Fruit fly (Drosophila melanogaster) whole organism, embryonic: Measurements from ENCODE around the gene eIF3d1.

Experiments used
- Abd-B ChIP-seq: fragments of 200-800 bp; sonication (Bioruptor generic); optimal IDR thresholded peaks from 2 replicates; lab custom pipeline; 2018; ENCODE audit warnings: missing biosample characterization, mild to moderate bottlenecking, missing genetic modification characterization, moderate library complexity
- Atf-2 ChIP-seq: fragments of 200-800 bp; sonication (Bioruptor generic); optimal IDR thresholded peaks from 2 replicates; lab custom pipeline; 2016; ENCODE audit warnings: missing biosample characterization, missing genetic modification characterization
- Blimp-1 ChIP-seq: fragments of 200-800 bp; sonication (Bioruptor generic); optimal IDR thresholded peaks from 3 replicates; lab custom pipeline; 2018; ENCODE audit warnings: missing biosample characterization, missing genetic modification characterization, mild to moderate bottlenecking, moderate library complexity, missing genetic modification reagents
- CG10209 ChIP-seq: fragments of 200-800 bp; sonication (Bioruptor generic); optimal IDR thresholded peaks from 3 replicates; lab custom pipeline; 2017; ENCODE audit warnings: missing biosample characterization, mild to moderate bottlenecking, missing genetic modification characterization, missing genetic modification reagents
- CG10462 ChIP-seq: fragments of 200-800 bp; sonication (Bioruptor generic); optimal IDR thresholded peaks from 2 replicates; lab custom pipeline; 2016; ENCODE audit warnings: missing biosample characterization, missing genetic modification characterization
- CG14441 ChIP-seq: fragments of 200-800 bp; sonication (Bioruptor generic); IDR thresholded peaks from 2 replicates; pipeline ENCODE4 v1.3.6; 2022; ENCODE audit warnings: missing biosample characterization, missing genetic modification characterization
- CG14860 ChIP-seq: fragments of 200-800 bp; sonication (Bioruptor generic); IDR thresholded peaks from 3 replicates; pipeline ENCODE4 v1.3.6; 2022; ENCODE audit warnings: missing biosample characterization, missing genetic modification characterization; ENCODE audit not compliant: partially characterized antibody
- CG2116 ChIP-seq: fragments of 200-800 bp; sonication (Bioruptor generic); optimal IDR thresholded peaks from 3 replicates; lab custom pipeline; 2018; ENCODE audit warnings: missing biosample characterization, mild to moderate bottlenecking, missing genetic modification characterization
- CG2712 ChIP-seq: fragments of 200-800 bp; optimal IDR thresholded peaks from 3 replicates; lab custom pipeline; 2019; ENCODE audit warnings: missing biosample characterization, mild to moderate bottlenecking, missing genetic modification characterization, moderate library complexity
- CG2875 ChIP-seq: fragments of 200-800 bp; sonication (Bioruptor generic); optimal IDR thresholded peaks from 2 replicates; lab custom pipeline; 2017; ENCODE audit warnings: missing biosample characterization, mild to moderate bottlenecking, missing genetic modification characterization, missing genetic modification reagents
- CG30020 ChIP-seq: fragments of 200-800 bp; optimal IDR thresholded peaks from 2 replicates; lab custom pipeline; 2019; ENCODE audit warnings: missing biosample characterization, mild to moderate bottlenecking, missing genetic modification characterization, moderate library complexity
- CG31388 ChIP-seq: fragments of 200-800 bp; sonication (Bioruptor generic); optimal IDR thresholded peaks from 2 replicates; lab custom pipeline; 2016; ENCODE audit warnings: missing biosample characterization, missing genetic modification characterization
- CG3407 ChIP-seq: fragments of 200-800 bp; sonication (Bioruptor generic); optimal IDR thresholded peaks from 2 replicates; lab custom pipeline; 2018; ENCODE audit warnings: missing biosample characterization, mild to moderate bottlenecking, missing genetic modification characterization
- CG34422 ChIP-seq: fragments of 200-800 bp; sonication (Bioruptor generic); IDR thresholded peaks from 3 replicates; pipeline ENCODE4 v1.3.6; 2022; ENCODE audit warnings: missing biosample characterization, missing genetic modification characterization
- CG3838 ChIP-seq: fragments of 200-800 bp; sonication (Bioruptor generic); optimal IDR thresholded peaks from 3 replicates; lab custom pipeline; 2016; ENCODE audit warnings: missing biosample characterization, missing genetic modification characterization
- CG4360 ChIP-seq: fragments of 200-800 bp; sonication (Bioruptor generic); IDR thresholded peaks from 2 replicates; pipeline ENCODE4 v1.3.6; 2022; ENCODE audit warnings: missing biosample characterization, missing genetic modification characterization
- CG6791 ChIP-seq: fragments of 200-800 bp; sonication (Bioruptor generic); IDR thresholded peaks from 3 replicates; pipeline ENCODE4 v1.3.6; 2022; ENCODE audit warnings: missing biosample characterization, missing genetic modification characterization; ENCODE audit not compliant: partially characterized antibody
- CoRest ChIP-seq: fragments of 200-800 bp; sonication (Bioruptor generic); optimal IDR thresholded peaks from 3 replicates; lab custom pipeline; 2018; ENCODE audit warnings: missing biosample characterization, mild to moderate bottlenecking, missing genetic modification characterization, moderate library complexity
- Dbx ChIP-seq: fragments of 200-800 bp; sonication (Bioruptor generic); IDR thresholded peaks from 3 replicates; pipeline ENCODE4 v1.3.6; 2022; ENCODE audit warnings: missing biosample characterization, missing genetic modification characterization
- Dek ChIP-seq: fragments of 200-800 bp; sonication (Bioruptor generic); optimal IDR thresholded peaks from 3 replicates; lab custom pipeline; 2019; ENCODE audit warnings: missing biosample characterization, mild to moderate bottlenecking, missing genetic modification characterization, moderate library complexity
- Dfd ChIP-seq, 2 experiments: fragments of >200 bp; optimal IDR thresholded peaks; 2 replicates each; lab custom pipeline; 2017; ENCODE audit warnings: missing biosample characterization in 2 of 2, missing genetic modification characterization in 2 of 2
- Gug ChIP-seq: fragments of 200-800 bp; sonication (Bioruptor generic); IDR thresholded peaks from 4 replicates; pipeline ENCODE4 v1.3.6; 2022; ENCODE audit warnings: missing biosample characterization, missing genetic modification characterization
- HHEX ChIP-seq: fragments of 200-800 bp; sonication (Bioruptor generic); optimal IDR thresholded peaks from 3 replicates; lab custom pipeline; 2017; ENCODE audit warnings: missing biosample characterization, mild to moderate bottlenecking, missing genetic modification characterization, missing genetic modification reagents
- HmgZ ChIP-seq: fragments of 200-800 bp; sonication (Bioruptor generic); optimal IDR thresholded peaks from 2 replicates; lab custom pipeline; 2018; ENCODE audit warnings: missing biosample characterization, mild to moderate bottlenecking, missing genetic modification characterization
- Hmr ChIP-seq: fragments of 200-800 bp; sonication (Bioruptor generic); optimal IDR thresholded peaks from 3 replicates; lab custom pipeline; 2017; ENCODE audit warnings: mild to moderate bottlenecking, missing biosample characterization, missing genetic modification reagents, missing genetic modification characterization
- MTF-1 ChIP-seq: fragments of 200-800 bp; sonication (Bioruptor generic); optimal IDR thresholded peaks from 2 replicates; lab custom pipeline; 2018; ENCODE audit warnings: missing biosample characterization, mild to moderate bottlenecking, missing genetic modification characterization, borderline replicate concordance
- amos ChIP-seq: fragments of 200-800 bp; sonication (Bioruptor generic); IDR thresholded peaks from 2 replicates; pipeline ENCODE4 v1.3.6; 2022; ENCODE audit warnings: missing biosample characterization, missing genetic modification characterization; ENCODE audit not compliant: partially characterized antibody
- ato ChIP-seq: fragments of 200-800 bp; sonication (Bioruptor generic); IDR thresholded peaks from 2 replicates; pipeline ENCODE4 v1.3.6; 2022; ENCODE audit warnings: missing biosample characterization, missing genetic modification characterization; ENCODE audit not compliant: partially characterized antibody
- bowl ChIP-seq: fragments of 200-800 bp; sonication (Bioruptor generic); IDR thresholded peaks from 2 replicates; pipeline ENCODE4 v1.3.6; 2022; ENCODE audit warnings: missing biosample characterization, missing genetic modification characterization
- disco-r ChIP-seq: fragments of 200-800 bp; sonication (Bioruptor generic); optimal IDR thresholded peaks from 2 replicates; lab custom pipeline; 2016; ENCODE audit warnings: missing biosample characterization, missing genetic modification characterization
- gsb-n ChIP-seq: fragments of 200-800 bp; sonication (Bioruptor generic); optimal IDR thresholded peaks from 3 replicates; lab custom pipeline; 2018; ENCODE audit warnings: missing biosample characterization, mild to moderate bottlenecking, missing genetic modification characterization
- hkb ChIP-seq, 2 experiments: fragments of 200-800 bp in 1 of 2; fragments of >200 bp in 1 of 2; sonication (Bioruptor generic) in 1 of 2; IDR thresholded peaks in 1 of 2; optimal IDR thresholded peaks in 1 of 2; 2 replicates each; pipeline versions ENCODE4 v1.3.6 to Lab custom; 2017 to 2022; ENCODE audit warnings: missing biosample characterization in 1 of 2, missing genetic modification characterization in 1 of 2
- ken ChIP-seq: fragments of 200-800 bp; sonication (Bioruptor generic); IDR thresholded peaks from 3 replicates; pipeline ENCODE4 v1.3.6; 2022; ENCODE audit warnings: missing biosample characterization, missing genetic modification characterization
- luna ChIP-seq: fragments of 200-800 bp; sonication (Bioruptor generic); optimal IDR thresholded peaks from 2 replicates; lab custom pipeline; 2016; ENCODE audit warnings: missing biosample characterization, missing genetic modification characterization
- mam ChIP-seq: fragments of 200-800 bp; sonication (Bioruptor generic); optimal IDR thresholded peaks from 3 replicates; lab custom pipeline; 2016; ENCODE audit warnings: missing biosample characterization, missing genetic modification characterization
- phol ChIP-seq: fragments of 200-800 bp; sonication (Bioruptor generic); optimal IDR thresholded peaks from 3 replicates; lab custom pipeline; 2018; ENCODE audit warnings: missing biosample characterization, mild to moderate bottlenecking, missing genetic modification characterization, moderate library complexity
- run ChIP-seq: fragments of 200-800 bp; sonication (Bioruptor generic); optimal IDR thresholded peaks from 3 replicates; lab custom pipeline; 2018; ENCODE audit warnings: missing biosample characterization, mild to moderate bottlenecking, missing genetic modification characterization
- salm ChIP-seq: fragments of 200-800 bp; sonication (Bioruptor generic); optimal IDR thresholded peaks from 2 replicates; lab custom pipeline; 2018; ENCODE audit warnings: missing biosample characterization, mild to moderate bottlenecking, missing genetic modification characterization
- sr ChIP-seq: fragments of 200-800 bp; sonication (Bioruptor generic); IDR thresholded peaks from 3 replicates; pipeline ENCODE4 v1.3.6; 2022; ENCODE audit warnings: missing biosample characterization, missing genetic modification characterization
- sug ChIP-seq: fragments of 200-800 bp; optimal IDR thresholded peaks from 2 replicates; lab custom pipeline; 2019; ENCODE audit warnings: missing biosample characterization, mild to moderate bottlenecking, missing genetic modification characterization, moderate library complexity
- tin ChIP-seq: fragments of 200-800 bp; sonication (Bioruptor generic); optimal IDR thresholded peaks from 3 replicates; lab custom pipeline; 2016; ENCODE audit warnings: missing biosample characterization, missing genetic modification characterization
- tll ChIP-seq, 2 experiments: fragments of 200-800 bp in 1 of 2; fragments of >200 bp in 1 of 2; sonication (Bioruptor generic) in 1 of 2; optimal IDR thresholded peaks; 2 replicates each; lab custom pipeline; 2017 to 2019; ENCODE audit warnings: missing biosample characterization in 2 of 2, missing genetic modification characterization in 2 of 2, mild to moderate bottlenecking in 1 of 2, moderate library complexity in 1 of 2
- tna ChIP-seq: fragments of 200-800 bp; sonication (Bioruptor generic); IDR thresholded peaks from 2 replicates; pipeline ENCODE4 v1.3.6; 2022; ENCODE audit warnings: missing biosample characterization, missing genetic modification characterization; ENCODE audit not compliant: partially characterized antibody
- toy ChIP-seq: fragments of 200-800 bp; sonication (Bioruptor generic); IDR thresholded peaks from 2 replicates; pipeline ENCODE4 v1.3.6; 2022; ENCODE audit warnings: missing biosample characterization, missing genetic modification characterization
- wek ChIP-seq: fragments of 200-800 bp; sonication (Bioruptor generic); optimal IDR thresholded peaks from 3 replicates; lab custom pipeline; 2018; ENCODE audit warnings: missing biosample characterization, mild to moderate bottlenecking, missing genetic modification characterization, moderate library complexity
- z ChIP-seq: fragments of 200-800 bp; sonication (Bioruptor generic); IDR thresholded peaks from 3 replicates; pipeline ENCODE4 v1.3.6; 2022; ENCODE audit warnings: missing biosample characterization, missing genetic modification characterization
- zen ChIP-seq: fragments of 200-800 bp; sonication (Bioruptor generic); optimal IDR thresholded peaks from 3 replicates; lab custom pipeline; 2018; ENCODE audit warnings: missing biosample characterization, mild to moderate bottlenecking, missing genetic modification characterization, moderate library complexity
- zfh2 ChIP-seq: fragments of 200-800 bp; sonication (Bioruptor generic); optimal IDR thresholded peaks from 2 replicates; lab custom pipeline; 2016; ENCODE audit warnings: missing biosample characterization, missing genetic modification characterization

Gene eIF3d1

dm6 chr3R:23722680-23723372 is 43.0 kb downstream of the eIF3d1 start, which contains the start of gene CG10365 (continued):
- TF ChIP-seq Atf-2 (GFP tag; lab: Kevin White, UChicago) (no peak), Dek (tag; lab: Kevin White, UChicago) (peak; percentile 90), HmgZ (tag; lab: Kevin White, UChicago) (peak; percentile 80), CG14441 (GFP tag; lab: Robert Waterston, UW) (peak; percentile 83), zen (tag; lab: Kevin White, UChicago) (peak; percentile 61), zfh2 (GFP tag; lab: Kevin White, UChicago) (no peak), mam (GFP tag; lab: Kevin White, UChicago) (no peak), Gug (GFP tag; lab: Robert Waterston, UW) (no peak), CG10209 (GFP tag; lab: Kevin White, UChicago) (peak; percentile 86), CG31388 (GFP tag; lab: Kevin White, UChicago) (peak; percentile 32), CG3838 (GFP tag; lab: Kevin White, UChicago) (peak; percentile 6), hkb (optimal IDR thresholded peaks at IDR 0.05; lab: Kevin White, UChicago) (no peak), hkb (GFP tag; IDR thresholded peaks at IDR 0.05; lab: Robert Waterston, UW) (peak; percentile 84), amos (GFP tag; lab: Robert Waterston, UW) (no peak), CG2875 (GFP tag; lab: Kevin White, UChicago) (peak; percentile 33), Dfd (GFP tag; optimal IDR thresholded peaks at IDR 0.05; lab: Kevin White, UChicago) (no peak), Dbx (GFP tag; lab: Robert Waterston, UW) (peak; percentile 85), ken (no peak), sug (peak; percentile 36), wek (GFP tag; lab: Kevin White, UChicago) (no peak), tin (GFP tag; lab: Kevin White, UChicago) (peak; percentile 67), disco-r (GFP tag; lab: Kevin White, UChicago) (no peak), CG34422 (GFP tag; lab: Robert Waterston, UW) (peak; percentile 76), z (GFP tag; lab: Robert Waterston, UW) (0 out of 3 replicates have a peak, but pooled peaks have one; percentile 29), tna (GFP tag; lab: Robert Waterston, UW) (no peak; the same call in 1 of the 2 replicates), toy (GFP tag; lab: Robert Waterston, UW) (no peak), CG2712 (tag; lab: Kevin White, UChicago) (peak; percentile 84), run (tag; lab: Kevin White, UChicago) (peak; percentile 79), ato (GFP tag; lab: Robert Waterston, UW) (no peak), CG10462 (GFP tag; lab: Kevin White, UChicago) (peak; percentile 55), CG6791 (no peak), bowl (peak; percentile 67; the same call in 1 of the 2 replicates), gsb-n (tag; lab: Kevin White, UChicago) (peak; percentile 79), CoRest (tag; lab: Kevin White, UChicago) (peak; percentile 93), CG4360 (no peak), salm (peak; percentile 83), tll (GFP tag; optimal IDR thresholded peaks at IDR 0.05; lab: Kevin White, UChicago) (no peak), CG14860 (GFP tag; lab: Robert Waterston, UW) (no peak), Hmr (GFP tag; lab: Kevin White, UChicago) (peak; percentile 94), HHEX (GFP tag; lab: Kevin White, UChicago) (peak; percentile 87), CG2116 (peak; percentile 56), phol (tag; lab: Kevin White, UChicago) (peak; percentile 89), CG30020 (tag; lab: Kevin White, UChicago) (no peak), sr (GFP tag; lab: Robert Waterston, UW) (0 out of 3 replicates have a peak, but pooled peaks have one; percentile 22), Abd-B (GFP tag; lab: Kevin White, UChicago) (peak; percentile 43), CG3407 (GFP tag; lab: Kevin White, UChicago) (peak; percentile 54), luna (GFP tag; lab: Kevin White, UChicago) (no peak), MTF-1 (GFP tag; lab: Kevin White, UChicago) (peak; percentile 58), Blimp-1 (GFP tag; lab: Kevin White, UChicago) (peak; percentile 85)
